Fruit fly (Drosophila melanogaster) whole organism, embryonic: ENCODE measurements around the gene Alh.
A peak's percentile ranks its signal among the peaks of the same experiment; 100 is the strongest.

ENCODE experiments used
- ATbp ChIP-seq: fragments of 200-800 bp; sonication (Bioruptor generic); optimal IDR thresholded peaks from 2 replicates; lab custom pipeline; 2017; ENCODE audit warnings: missing biosample characterization, mild to moderate bottlenecking, missing genetic modification characterization, missing genetic modification reagents
- Asciz ChIP-seq: fragments of 200-800 bp; sonication (Bioruptor generic); optimal IDR thresholded peaks from 2 replicates; lab custom pipeline; 2017; ENCODE audit warnings: missing biosample characterization, mild to moderate bottlenecking, missing genetic modification characterization, missing genetic modification reagents
- CG10366 ChIP-seq: fragments of 200-800 bp; sonication (Bioruptor generic); IDR thresholded peaks from 2 replicates; pipeline ENCODE4 v1.3.6; 2022; ENCODE audit warnings: missing biosample characterization, missing genetic modification characterization
- CG10543 ChIP-seq: fragments of 200-800 bp; sonication (Bioruptor generic); optimal IDR thresholded peaks from 3 replicates; lab custom pipeline; 2017; ENCODE audit warnings: missing biosample characterization, mild to moderate bottlenecking, missing genetic modification characterization, moderate library complexity
- CG11695 ChIP-seq: fragments of 200-800 bp; sonication (Bioruptor generic); IDR thresholded peaks from 3 replicates; pipeline ENCODE4 v1.3.6; 2022; ENCODE audit warnings: missing biosample characterization, missing genetic modification characterization
- CG12942 ChIP-seq: fragments of 200-800 bp; sonication (Bioruptor generic); optimal IDR thresholded peaks from 3 replicates; lab custom pipeline; 2016; ENCODE audit warnings: missing biosample characterization, missing genetic modification characterization
- CG13296 ChIP-seq: fragments of 200-800 bp; sonication (Bioruptor generic); optimal IDR thresholded peaks from 3 replicates; lab custom pipeline; 2018; ENCODE audit warnings: missing biosample characterization, mild to moderate bottlenecking, missing genetic modification characterization
- CG15073 ChIP-seq: fragments of 200-800 bp; sonication (Bioruptor generic); optimal IDR thresholded peaks from 2 replicates; lab custom pipeline; 2016; ENCODE audit warnings: missing biosample characterization, missing genetic modification characterization
- CG16815 ChIP-seq: fragments of 200-800 bp; sonication (Bioruptor generic); optimal IDR thresholded peaks from 3 replicates; lab custom pipeline; 2017; ENCODE audit warnings: missing biosample characterization, mild to moderate bottlenecking, missing genetic modification characterization
- CG17612 ChIP-seq: fragments of 200-800 bp; sonication (Bioruptor generic); IDR thresholded peaks from 2 replicates; pipeline ENCODE4 v1.3.6; 2022; ENCODE audit warnings: missing biosample characterization, missing genetic modification characterization
- CG31224 ChIP-seq: fragments of 200-800 bp; sonication (Bioruptor generic); IDR thresholded peaks from 2 replicates; pipeline ENCODE4 v1.3.6; 2022; ENCODE audit warnings: missing biosample characterization, missing genetic modification characterization
- CG3281 ChIP-seq: fragments of 200-800 bp; sonication (Bioruptor generic); optimal IDR thresholded peaks from 3 replicates; lab custom pipeline; 2017; ENCODE audit warnings: missing biosample characterization, mild to moderate bottlenecking, missing genetic modification characterization
- CG3407 ChIP-seq: fragments of 200-800 bp; sonication (Bioruptor generic); optimal IDR thresholded peaks from 2 replicates; lab custom pipeline; 2018; ENCODE audit warnings: missing biosample characterization, mild to moderate bottlenecking, missing genetic modification characterization
- CG4282 ChIP-seq: fragments of 200-800 bp; sonication (Bioruptor generic); optimal IDR thresholded peaks from 2 replicates; lab custom pipeline; 2016; ENCODE audit warnings: missing biosample characterization, missing genetic modification characterization
- CG4360 ChIP-seq: fragments of 200-800 bp; sonication (Bioruptor generic); IDR thresholded peaks from 2 replicates; pipeline ENCODE4 v1.3.6; 2022; ENCODE audit warnings: missing biosample characterization, missing genetic modification characterization
- CG43689 ChIP-seq: fragments of 200-800 bp; sonication (Bioruptor generic); IDR thresholded peaks from 2 replicates; pipeline ENCODE4 v1.3.6; 2022; ENCODE audit warnings: missing biosample characterization, missing genetic modification characterization
- CG6175 ChIP-seq: fragments of 200-800 bp; sonication (Bioruptor generic); IDR thresholded peaks from 3 replicates; pipeline ENCODE4 v1.3.6; 2022; ENCODE audit warnings: missing biosample characterization, missing genetic modification characterization
- CG7786 ChIP-seq: fragments of 200-800 bp; sonication (Bioruptor generic); optimal IDR thresholded peaks from 2 replicates; lab custom pipeline; 2016; ENCODE audit warnings: missing biosample characterization, missing genetic modification characterization
- CG7963 ChIP-seq: fragments of 200-800 bp; sonication (Bioruptor generic); IDR thresholded peaks from 3 replicates; pipeline ENCODE4 v1.3.6; 2022; ENCODE audit warnings: missing biosample characterization, missing genetic modification characterization; ENCODE audit not compliant: partially characterized antibody
- CG7987 ChIP-seq: fragments of 200-800 bp; sonication (Bioruptor generic); optimal IDR thresholded peaks from 2 replicates; lab custom pipeline; 2018; ENCODE audit warnings: missing biosample characterization, mild to moderate bottlenecking, missing genetic modification characterization, moderate library complexity
- CG8765 ChIP-seq: fragments of 200-800 bp; sonication (Bioruptor generic); IDR thresholded peaks from 2 replicates; pipeline ENCODE4 v1.3.6; 2022; ENCODE audit warnings: missing biosample characterization, missing genetic modification characterization
- CG8924 ChIP-seq: fragments of 200-800 bp; optimal IDR thresholded peaks from 3 replicates; lab custom pipeline; 2019; ENCODE audit warnings: missing biosample characterization, mild to moderate bottlenecking, missing genetic modification characterization, moderate library complexity
- CG9932 ChIP-seq: fragments of 200-800 bp; sonication (Bioruptor generic); IDR thresholded peaks from 2 replicates; pipeline ENCODE4 v1.3.6; 2022; ENCODE audit warnings: missing biosample characterization, missing genetic modification characterization
- Dll ChIP-seq: fragments of 200-800 bp; sonication (Bioruptor generic); IDR thresholded peaks from 4 replicates; pipeline ENCODE4 v1.3.6; 2022; ENCODE audit warnings: missing biosample characterization, missing genetic modification characterization; ENCODE audit not compliant: partially characterized antibody
- Drgx ChIP-seq: fragments of 200-800 bp; sonication (Bioruptor generic); IDR thresholded peaks from 2 replicates; pipeline ENCODE4 v1.3.6; 2022; ENCODE audit warnings: missing biosample characterization, missing genetic modification characterization
- Fer2 ChIP-seq: fragments of 200-800 bp; sonication (Bioruptor generic); optimal IDR thresholded peaks from 2 replicates; lab custom pipeline; 2018; ENCODE audit warnings: missing biosample characterization, mild to moderate bottlenecking, missing genetic modification characterization, moderate library complexity
- Fer3 ChIP-seq: fragments of 200-800 bp; sonication (Bioruptor generic); optimal IDR thresholded peaks from 2 replicates; lab custom pipeline; 2018; ENCODE audit warnings: missing biosample characterization, mild to moderate bottlenecking, missing genetic modification characterization, moderate library complexity
- Hr78 ChIP-seq, 2 experiments: fragments of 200-800 bp in 1 of 2; fragments of >200 bp in 1 of 2; sonication (Bioruptor generic) in 1 of 2; optimal IDR thresholded peaks; 2 replicates each; lab custom pipeline; 2017 to 2019; ENCODE audit warnings: missing biosample characterization in 2 of 2, missing genetic modification characterization in 2 of 2, mild to moderate bottlenecking in 1 of 2, moderate library complexity in 1 of 2
- Myb ChIP-seq: fragments of 200-800 bp; sonication (Bioruptor generic); optimal IDR thresholded peaks from 2 replicates; lab custom pipeline; 2016; ENCODE audit warnings: missing biosample characterization, missing genetic modification characterization
- NFAT ChIP-seq: fragments of 200-800 bp; sonication (Bioruptor generic); IDR thresholded peaks from 2 replicates; pipeline ENCODE4 v1.3.6; 2022; ENCODE audit warnings: missing biosample characterization, missing genetic modification characterization
- NK7.1 ChIP-seq: fragments of 200-800 bp; sonication (Bioruptor generic); optimal IDR thresholded peaks from 3 replicates; lab custom pipeline; 2016; ENCODE audit warnings: missing biosample characterization, missing genetic modification characterization
- Sin3A ChIP-seq: fragments of >200 bp; optimal IDR thresholded peaks from 2 replicates; lab custom pipeline; 2018
- Taf1 ChIP-seq: fragments of 200-800 bp; sonication (Bioruptor generic); IDR thresholded peaks from 2 replicates; pipeline ENCODE4 v1.3.6; 2022; ENCODE audit warnings: missing biosample characterization, missing genetic modification characterization
- Usf ChIP-seq: fragments of 200-800 bp; sonication (Bioruptor generic); optimal IDR thresholded peaks from 2 replicates; lab custom pipeline; 2017; ENCODE audit warnings: missing genotype, missing biosample characterization, missing genetic modification characterization
- abd-A ChIP-seq: fragments of 200-800 bp; sonication (Bioruptor generic); optimal IDR thresholded peaks from 3 replicates; lab custom pipeline; 2019; ENCODE audit warnings: missing biosample characterization, mild to moderate bottlenecking, missing genetic modification characterization, moderate library complexity
- ase ChIP-seq: fragments of 200-800 bp; sonication (Bioruptor generic); IDR thresholded peaks from 3 replicates; pipeline ENCODE4 v1.3.6; 2022; ENCODE audit warnings: missing biosample characterization, missing genetic modification characterization
- ash1 ChIP-seq: fragments of 200-800 bp; sonication (Bioruptor generic); optimal IDR thresholded peaks from 2 replicates; lab custom pipeline; 2018; ENCODE audit warnings: missing biosample characterization, mild to moderate bottlenecking, missing genetic modification characterization
- bsh ChIP-seq, 2 experiments: fragments of 200-800 bp; sonication (Bioruptor generic); optimal IDR thresholded peaks; 2 replicates each; lab custom pipeline; 2017 to 2018; ENCODE audit warnings: mild to moderate bottlenecking in 2 of 2, missing biosample characterization in 2 of 2, missing genetic modification characterization in 2 of 2, moderate library complexity in 1 of 2
- btn ChIP-seq: fragments of 200-800 bp; sonication (Bioruptor generic); optimal IDR thresholded peaks from 2 replicates; lab custom pipeline; 2016; ENCODE audit warnings: missing biosample characterization, missing genetic modification characterization
- gro ChIP-seq: fragments of 200-800 bp; sonication (Bioruptor generic); optimal IDR thresholded peaks from 2 replicates; lab custom pipeline; 2016; ENCODE audit warnings: missing biosample characterization, missing genetic modification characterization
- lbe ChIP-seq: fragments of 200-800 bp; sonication (Bioruptor generic); optimal IDR thresholded peaks from 2 replicates; lab custom pipeline; 2016; ENCODE audit warnings: missing biosample characterization, mild to moderate bottlenecking, missing genetic modification characterization
- lov ChIP-seq, 2 experiments: fragments of 200-800 bp in 1 of 2; fragments of >200 bp in 1 of 2; sonication (Bioruptor generic) in 1 of 2; IDR thresholded peaks in 1 of 2; optimal IDR thresholded peaks in 1 of 2; 2 replicates in 1 of 2; 3 replicates in 1 of 2; pipeline versions ENCODE4 v1.3.6 to Lab custom; 2017 to 2022; ENCODE audit warnings: missing biosample characterization in 1 of 2, missing genetic modification characterization in 1 of 2
- luna ChIP-seq: fragments of 200-800 bp; sonication (Bioruptor generic); optimal IDR thresholded peaks from 2 replicates; lab custom pipeline; 2016; ENCODE audit warnings: missing biosample characterization, missing genetic modification characterization
- mld ChIP-seq: fragments of 200-800 bp; sonication (Bioruptor generic); IDR thresholded peaks from 3 replicates; pipeline ENCODE4 v1.3.6; 2022; ENCODE audit warnings: missing biosample characterization, missing genetic modification characterization; ENCODE audit not compliant: partially characterized antibody
- nom ChIP-seq: fragments of 200-800 bp; sonication (Bioruptor generic); optimal IDR thresholded peaks from 2 replicates; lab custom pipeline; 2017; ENCODE audit warnings: missing biosample characterization, missing genetic modification characterization, mild to moderate bottlenecking, moderate library complexity, missing genetic modification reagents
- onecut ChIP-seq: fragments of 200-800 bp; sonication (Bioruptor generic); IDR thresholded peaks from 2 replicates; pipeline ENCODE4 v1.3.6; 2022; ENCODE audit warnings: missing biosample characterization, missing genetic modification characterization
- repo ChIP-seq: fragments of 200-800 bp; sonication (Bioruptor generic); optimal IDR thresholded peaks from 2 replicates; lab custom pipeline; 2016; ENCODE audit warnings: missing biosample characterization, missing genetic modification characterization
- tgo ChIP-seq: fragments of 200-800 bp; sonication (Bioruptor generic); IDR thresholded peaks from 3 replicates; pipeline ENCODE4 v1.3.6; 2022; ENCODE audit warnings: missing biosample characterization, missing genetic modification characterization
- ttk ChIP-seq: fragments of 200-800 bp; sonication (Bioruptor generic); IDR thresholded peaks from 2 replicates; pipeline ENCODE4 v2.1.2; 2022; ENCODE audit warnings: missing biosample characterization, missing genetic modification characterization
- vfl ChIP-seq: fragments of 200-800 bp; sonication (Bioruptor generic); optimal IDR thresholded peaks from 2 replicates; lab custom pipeline; 2016; ENCODE audit warnings: missing biosample characterization, missing genetic modification characterization
- zfh1 ChIP-seq: fragments of 200-800 bp; sonication (Bioruptor generic); IDR thresholded peaks from 3 replicates; pipeline ENCODE4 v1.3.6; 2022; ENCODE audit warnings: missing biosample characterization, missing genetic modification characterization

Alh gene

DNA sequence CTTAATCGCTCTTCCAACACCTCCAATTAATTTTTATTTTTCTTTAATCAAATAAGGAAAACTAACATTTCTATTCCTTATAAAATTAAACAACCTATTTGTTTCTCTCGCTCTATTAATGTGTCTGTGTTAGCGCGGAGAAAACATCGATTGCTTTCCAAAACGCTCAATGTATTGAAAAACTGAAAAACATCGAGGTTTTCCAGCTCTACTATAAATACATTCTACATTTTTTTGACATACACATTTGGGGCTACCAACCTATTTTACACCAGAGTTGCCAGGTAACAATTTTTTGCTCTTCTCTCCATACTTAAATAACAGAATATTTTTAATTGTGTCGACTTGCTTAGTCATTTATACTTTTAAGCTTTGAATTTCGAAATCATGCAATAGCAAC, 32.1 kb downstream of the Alh start (continued):
- TF ChIP-seq CG16815 (no peak), Sin3A (no peak), CG7786 (GFP tag; lab: Kevin White, UChicago) (no peak), abd-A (no peak), btn (GFP tag; lab: Kevin White, UChicago) (no peak), CG8924 (tag; lab: Kevin White, UChicago) (peak; percentile 62), ase (GFP tag; lab: Robert Waterston, UW) (no peak), CG13296 (GFP tag; lab: Kevin White, UChicago) (peak; percentile 21), CG9932 (GFP tag; lab: Robert Waterston, UW) (peak; percentile 23; the same call in 1 of the 2 replicates), CG6175 (GFP tag; lab: Robert Waterston, UW) (no peak), ttk (GFP tag; lab: Robert Waterston, UW) (no peak), bsh (GFP tag; optimal IDR thresholded peaks at IDR 0.05; lab: Kevin White, UChicago) (peak in 1 of 2 experiments; percentile 16), vfl (GFP tag; lab: Kevin White, UChicago) (no peak), onecut (GFP tag; lab: Robert Waterston, UW) (no peak), Asciz (GFP tag; lab: Kevin White, UChicago) (no peak), CG4360 (GFP tag; lab: Robert Waterston, UW) (no peak), CG15073 (no peak), CG4282 (GFP tag; lab: Kevin White, UChicago) (no peak), luna (GFP tag; lab: Kevin White, UChicago) (no peak), Usf (GFP tag; lab: Kevin White, UChicago) (no peak), lbe (GFP tag; lab: Kevin White, UChicago) (no peak), CG7963 (GFP tag; lab: Robert Waterston, UW) (0 out of 3 replicates have a peak, but pooled peaks have one; percentile 39), tgo (GFP tag; lab: Robert Waterston, UW) (no peak), gro (GFP tag; lab: Kevin White, UChicago) (no peak), CG43689 (GFP tag; lab: Robert Waterston, UW) (no peak), CG10366 (GFP tag; lab: Robert Waterston, UW) (no peak), CG3407 (GFP tag; lab: Kevin White, UChicago) (no peak), Dll (GFP tag; lab: Robert Waterston, UW) (peak; percentile 75), ash1 (GFP tag; lab: Kevin White, UChicago) (peak; percentile 17), NFAT (GFP tag; lab: Robert Waterston, UW) (no peak), Fer2 (tag; lab: Kevin White, UChicago) (no peak), Taf1 (GFP tag; lab: Robert Waterston, UW) (no peak), zfh1 (GFP tag; lab: Robert Waterston, UW) (0 out of 3 replicates have a peak, but pooled peaks have one; percentile 5), CG7987 (no peak), CG11695 (GFP tag; lab: Robert Waterston, UW) (no peak), CG10543 (GFP tag; lab: Kevin White, UChicago) (no peak), Hr78 (GFP tag; optimal IDR thresholded peaks at IDR 0.05; lab: Kevin White, UChicago) (no peak), CG3281 (GFP tag; lab: Kevin White, UChicago) (no peak), Myb (peak; percentile 61), CG8765 (GFP tag; lab: Robert Waterston, UW) (no peak), CG31224 (no peak), CG12942 (GFP tag; lab: Kevin White, UChicago) (no peak), NK7.1 (GFP tag; lab: Kevin White, UChicago) (no peak), repo (GFP tag; lab: Kevin White, UChicago) (no peak), ATbp (GFP tag; lab: Kevin White, UChicago) (no peak), Fer3 (tag; lab: Kevin White, UChicago) (no peak), CG17612 (GFP tag; lab: Robert Waterston, UW) (no peak), lov (optimal IDR thresholded peaks at IDR 0.05; lab: Kevin White, UChicago) (no peak), lov (GFP tag; IDR thresholded peaks at IDR 0.05; lab: Robert Waterston, UW) (no peak), mld (GFP tag; lab: Robert Waterston, UW) (no peak), nom (no peak), Drgx (GFP tag; lab: Robert Waterston, UW) (no peak)
